Fruit fly (Drosophila melanogaster): ENCODE data around the gene Pcmt.

Gene Pcmt

DNA sequence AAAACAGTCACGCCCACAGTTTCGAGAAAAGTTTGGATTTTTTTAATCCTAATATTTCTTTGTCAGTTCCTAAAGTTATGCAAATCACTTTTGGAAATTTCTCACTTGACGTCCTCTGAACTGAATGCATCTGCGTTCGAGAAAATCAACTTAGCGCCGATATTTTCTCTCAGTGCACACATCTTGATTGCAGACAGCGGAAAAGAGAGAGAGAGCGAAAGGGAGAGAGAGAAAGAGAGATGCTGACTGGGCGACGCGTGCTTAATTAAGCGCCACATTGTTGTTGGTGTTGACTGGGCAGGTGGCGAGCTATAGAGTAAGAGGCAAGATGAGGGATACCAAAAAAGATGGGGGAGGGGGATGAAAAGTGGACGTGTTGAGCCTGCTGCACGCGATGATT, 35.5 kb downstream of the Pcmt start (continued):
- TF ChIP-seq esn (GFP tag; optimal IDR thresholded peaks at IDR 0.05), result peak; percentile 72
- peak; percentile 65 for TF ChIP-seq CG6808 (GFP tag; optimal IDR thresholded peaks at IDR 0.05)
- TF ChIP-seq achi (GFP tag; optimal IDR thresholded peaks at IDR 0.05), result peak; percentile 65
- peak; percentile 69 for TF ChIP-seq lz (GFP tag; optimal IDR thresholded peaks at IDR 0.05)
- TF ChIP-seq Hr39 (GFP tag; optimal IDR thresholded peaks at IDR 0.05), result peak; percentile 70
- TF ChIP-seq Gug (GFP tag; IDR thresholded peaks at IDR 0.05), result peak; percentile 43; the same call in 1 of the 2 replicates
- peak; percentile 11 for TF ChIP-seq CG11762 (GFP tag; optimal IDR thresholded peaks at IDR 0.05; ENCODE audit: insufficient read depth)
- TF ChIP-seq spab (GFP tag; optimal IDR thresholded peaks at IDR 0.05), result peak; percentile 49
- peak; percentile 72 for TF ChIP-seq CG31627 (GFP tag; optimal IDR thresholded peaks at IDR 0.05)
- TF ChIP-seq Eip75B (GFP tag; optimal IDR thresholded peaks at IDR 0.05), result peak; percentile 66

- TF ChIP-seq svp (GFP tag) (peak; percentile 90), Gug (GFP tag; IDR thresholded peaks at IDR 0.05) (no peak)
Measured at dm6 chr3R:5517876-5518211, 36.3 kb downstream of the Pcmt start.

DNA sequence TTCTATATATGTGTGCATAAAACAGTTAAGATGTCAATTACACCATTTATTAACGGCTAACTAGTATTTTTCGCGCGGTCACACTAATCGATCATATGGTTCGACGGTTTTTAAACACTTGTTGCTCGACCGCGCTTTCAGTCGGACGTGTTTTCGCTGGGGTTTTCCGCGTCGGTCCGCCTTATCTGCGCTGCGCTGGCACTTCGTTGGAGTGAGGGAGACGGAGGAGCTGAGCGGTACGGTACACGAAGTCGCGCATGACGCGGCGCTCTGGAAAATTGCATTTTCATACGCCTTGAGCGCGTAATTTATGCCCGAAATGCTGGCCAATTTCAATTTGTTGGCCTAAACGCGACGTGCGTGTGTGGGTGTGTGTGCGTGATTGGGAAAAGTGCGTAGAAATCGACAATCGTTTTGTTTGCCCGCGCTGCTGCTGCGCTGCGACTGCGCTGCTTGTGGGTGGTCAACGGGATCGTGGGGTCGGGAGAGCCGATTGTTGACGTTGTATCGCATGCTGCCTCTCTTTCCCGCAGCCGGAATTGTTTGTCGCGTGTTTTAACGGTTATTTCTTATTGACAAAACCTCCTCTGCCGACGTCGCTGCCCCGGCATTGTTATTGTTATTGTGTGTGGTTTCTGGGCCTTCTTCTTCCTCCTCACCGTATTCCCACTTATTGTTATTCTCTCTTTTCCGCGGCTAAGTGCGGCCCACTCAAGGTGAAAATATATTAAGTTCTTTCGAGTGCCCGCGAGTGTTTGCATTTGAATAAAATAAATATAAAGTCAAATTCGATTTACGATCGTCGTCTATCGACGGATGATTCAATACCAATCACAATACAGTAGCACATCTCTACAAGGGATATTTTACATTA, 36.9 kb downstream of the Pcmt start, which contains the start of gene Itpr:
Itpr (plus strand) TSS at position 116 of the 874 bp plus-strand sequence.
- TF ChIP-seq CG3032 (tag; optimal IDR thresholded peaks at IDR 0.05), result no peak
- TF ChIP-seq CG3919 (GFP tag; optimal IDR thresholded peaks at IDR 0.05), result peak; percentile 8
- TF ChIP-seq acj6 (GFP tag; optimal IDR thresholded peaks at IDR 0.05), result no peak
- TF ChIP-seq svp (GFP tag), result peak; percentile 93
- no peak for TF ChIP-seq CG31627 (GFP tag; optimal IDR thresholded peaks at IDR 0.05)
- no peak for TF ChIP-seq salr (GFP tag; optimal IDR thresholded peaks at IDR 0.05)
- peak; percentile 97 for TF ChIP-seq fkh (GFP tag; optimal IDR thresholded peaks at IDR 0.05)
- no peak for TF ChIP-seq CG11762 (GFP tag; optimal IDR thresholded peaks at IDR 0.05; ENCODE audit: insufficient read depth)
- TF ChIP-seq Blimp-1 (GFP tag; optimal IDR thresholded peaks at IDR 0.05), result no peak
- TF ChIP-seq dac (GFP tag; optimal IDR thresholded peaks at IDR 0.05), result no peak
- peak; percentile 10 for TF ChIP-seq vri (GFP tag; optimal IDR thresholded peaks at IDR 0.05)
- TF ChIP-seq Sox14 (GFP tag; optimal IDR thresholded peaks at IDR 0.05), result peak; percentile 14
- no peak for TF ChIP-seq spab (GFP tag; optimal IDR thresholded peaks at IDR 0.05)
- TF ChIP-seq Eip93F (GFP tag; optimal IDR thresholded peaks at IDR 0.05), result no peak
- TF ChIP-seq lz (GFP tag; optimal IDR thresholded peaks at IDR 0.05), result no peak
- TF ChIP-seq CG7368 (GFP tag; optimal IDR thresholded peaks at IDR 0.05), result no peak
- peak; percentile 24 for TF ChIP-seq CG1621 (tag; optimal IDR thresholded peaks at IDR 0.05)
- peak; percentile 42 for TF ChIP-seq CG9139 (GFP tag; optimal IDR thresholded peaks at IDR 0.05)
- TF ChIP-seq Smox (GFP tag; optimal IDR thresholded peaks at IDR 0.05), result no peak
- no peak for TF ChIP-seq CG15336 (GFP tag; IDR thresholded peaks at IDR 0.05)
- no peak for TF ChIP-seq CG8632 (GFP tag; optimal IDR thresholded peaks at IDR 0.05)
- TF ChIP-seq achi (GFP tag; optimal IDR thresholded peaks at IDR 0.05), result no peak
- TF ChIP-seq CG10631 (GFP tag; optimal IDR thresholded peaks at IDR 0.05), result no peak
- TF ChIP-seq Sox102F (GFP tag; optimal IDR thresholded peaks at IDR 0.05), result no peak
- peak; percentile 58 for TF ChIP-seq Eip78C (GFP tag)
- no peak for TF ChIP-seq CG10669 (GFP tag; optimal IDR thresholded peaks at IDR 0.05)
- TF ChIP-seq Ets21C (GFP tag; optimal IDR thresholded peaks at IDR 0.05), result no peak
- no peak for TF ChIP-seq CG32006 (GFP tag; optimal IDR thresholded peaks at IDR 0.05)
- TF ChIP-seq eg (GFP tag; IDR thresholded peaks at IDR 0.05), result no peak
- no peak for TF ChIP-seq esn (GFP tag; optimal IDR thresholded peaks at IDR 0.05)
- TF ChIP-seq Eip75B (GFP tag; optimal IDR thresholded peaks at IDR 0.05), result no peak
- TF ChIP-seq CG6792 (GFP tag; optimal IDR thresholded peaks at IDR 0.05), result no peak
- TF ChIP-seq pdm3 (GFP tag; optimal IDR thresholded peaks at IDR 0.05), result no peak
- TF ChIP-seq topi (GFP tag; optimal IDR thresholded peaks at IDR 0.05), result no peak
- no peak for TF ChIP-seq CG8319 (GFP tag; optimal IDR thresholded peaks at IDR 0.05)
- TF ChIP-seq ss (GFP tag; optimal IDR thresholded peaks at IDR 0.05), result peak; percentile 28 to 54
- no peak; the same call in 2 of the 3 replicates for TF ChIP-seq CG6163 (GFP tag; IDR thresholded peaks at IDR 0.05)
- no peak for TF ChIP-seq Gug (GFP tag; IDR thresholded peaks at IDR 0.05)
- no peak for TF ChIP-seq CG34406 (GFP tag; optimal IDR thresholded peaks at IDR 0.05)
- TF ChIP-seq fd85E (GFP tag; optimal IDR thresholded peaks at IDR 0.05), result no peak
- no peak for TF ChIP-seq OdsH (GFP tag; optimal IDR thresholded peaks at IDR 0.05)
- no peak for TF ChIP-seq CG6808 (GFP tag; optimal IDR thresholded peaks at IDR 0.05)
- no peak for TF ChIP-seq CG4318 (GFP tag; optimal IDR thresholded peaks at IDR 0.05)
- TF ChIP-seq Met (GFP tag; optimal IDR thresholded peaks at IDR 0.05), result no peak
